Worm (Caenorhabditis elegans) whole organism, L4 larva: ENCODE results near the gene F13E9.19.

Experiments used
- F26F4.8 ChIP-seq: fragments of 200-800 bp; sonication (Bioruptor generic); conservative IDR thresholded peaks from 2 replicates; pipeline ENCODE4 v1.3.6; 2022; ENCODE audit warnings: missing genetic modification characterization, missing compliant biosample characterization
- F49E8.2 ChIP-seq: sonication (generic microtip); optimal IDR thresholded peaks from 2 replicates; lab custom pipeline; 2016; ENCODE audit warnings: missing compliant biosample characterization, mild to moderate bottlenecking, missing genetic modification characterization, borderline replicate concordance
- R02D3.7 ChIP-seq: fragments of 150-350 bp; sonication (generic microtip); optimal IDR thresholded peaks from 3 replicates; lab custom pipeline; 2014; ENCODE audit warnings: missing biosample characterization, missing genetic modification characterization
- Y48G9A.11 ChIP-seq: fragments of 200-800 bp; sonication (Bioruptor generic); IDR thresholded peaks from 2 replicates; pipeline ENCODE4 v1.3.6; 2022; ENCODE audit warnings: missing genetic modification reagents, missing genetic modification characterization, missing compliant biosample characterization
- Y5F2A.4 ChIP-seq: fragments of 200-800 bp; sonication (Bioruptor generic); optimal IDR thresholded peaks from 2 replicates; lab custom pipeline; 2018; ENCODE audit warnings: mild to moderate bottlenecking, missing genetic modification characterization, missing compliant biosample characterization
- ZK546.5 ChIP-seq, 2 experiments: sonication (generic microtip); optimal IDR thresholded peaks; 2 replicates each; lab custom pipeline; 2017; ENCODE audit warnings: missing biosample characterization in 2 of 2, missing genetic modification characterization in 2 of 2
- aha-1 ChIP-seq: fragments of 150-350 bp; peaks from one replicate; lab custom pipeline; 2014; ENCODE audit warnings: missing biosample characterization, missing genetic modification characterization
- ces-1 ChIP-seq: fragments of 150-350 bp; sonication (generic microtip); optimal IDR thresholded peaks from 4 replicates; lab custom pipeline; 2014; ENCODE audit warnings: missing biosample characterization, missing genetic modification reagents, missing genetic modification characterization
- cey-2 ChIP-seq: sonication (generic microtip); optimal IDR thresholded peaks from 3 replicates; lab custom pipeline; 2017; ENCODE audit warnings: missing genetic modification characterization, mild to moderate bottlenecking, missing compliant biosample characterization, antibody characterized with exemption, borderline replicate concordance; ENCODE audit not compliant: insufficient read depth
- ctbp-1 ChIP-seq: fragments of 200-800 bp; sonication (Bioruptor generic); IDR thresholded peaks from 2 replicates; pipeline ENCODE4 v1.3.6; 2022; ENCODE audit warnings: missing genetic modification reagents, missing genetic modification characterization, missing compliant biosample characterization
- daf-16 ChIP-seq, 3 experiments: sonication (generic microtip); optimal IDR thresholded peaks; 2 replicates each; lab custom pipeline; 2016 to 2017; ENCODE audit warnings: missing genetic modification characterization in 3 of 3, missing genetic modification reagents in 3 of 3, mild to moderate bottlenecking in 2 of 3, missing compliant biosample characterization in 2 of 3, missing biosample characterization in 1 of 3, moderate library complexity in 1 of 3
- dve-1 ChIP-seq: sonication (generic microtip); optimal IDR thresholded peaks from 2 replicates; lab custom pipeline; 2017; ENCODE audit warnings: antibody characterized with exemption, mild to moderate bottlenecking, missing genetic modification characterization, missing compliant biosample characterization; ENCODE audit not compliant: insufficient read depth
- egl-27 ChIP-seq: sonication (generic microtip); optimal IDR thresholded peaks from 3 replicates; lab custom pipeline; 2017; ENCODE audit warnings: missing biosample characterization, missing genetic modification reagents, missing genetic modification characterization
- gei-8 ChIP-seq: fragments of 200-800 bp; sonication (Bioruptor generic); optimal IDR thresholded peaks from 2 replicates; lab custom pipeline; 2018; ENCODE audit warnings: mild to moderate bottlenecking, missing genetic modification characterization, missing compliant biosample characterization
- hif-1 ChIP-seq, 2 experiments: sonication (generic microtip); optimal IDR thresholded peaks; 2 replicates each; lab custom pipeline; 2016 to 2017; ENCODE audit warnings: missing compliant biosample characterization in 2 of 2, missing genetic modification characterization in 2 of 2, missing genetic modification reagents in 2 of 2, missing genotype in 2 of 2, mild to moderate bottlenecking in 1 of 2
- jun-1 ChIP-seq: fragments of 150-350 bp; optimal IDR thresholded peaks from 2 replicates; lab custom pipeline; 2014; ENCODE audit warnings: missing biosample characterization, missing genetic modification reagents, missing genetic modification characterization
- lin-29 ChIP-seq: fragments of 200-800 bp; sonication (Bioruptor generic); IDR thresholded peaks from 2 replicates; pipeline ENCODE4 v1.3.6; 2022; ENCODE audit warnings: missing genetic modification reagents, missing genetic modification characterization, missing compliant biosample characterization
- madf-5 ChIP-seq, 2 experiments: fragments of 200-800 bp; sonication (Bioruptor generic); IDR thresholded peaks; 2 replicates each; pipeline ENCODE4 v1.3.6; 2022; ENCODE audit warnings: missing compliant biosample characterization in 2 of 2, missing genetic modification characterization in 2 of 2
- mdt-29 ChIP-seq: fragments of 200-800 bp; sonication (Bioruptor generic); IDR thresholded peaks from 2 replicates; pipeline ENCODE4 v1.3.6; 2022; ENCODE audit warnings: missing genetic modification reagents, missing genetic modification characterization, missing compliant biosample characterization
- mxl-3 ChIP-seq: fragments of 200-800 bp; sonication (Bioruptor generic); optimal IDR thresholded peaks from 2 replicates; lab custom pipeline; 2018; ENCODE audit warnings: mild to moderate bottlenecking, missing genetic modification characterization, missing compliant biosample characterization
- nhr-25 ChIP-seq: sonication (generic microtip); optimal IDR thresholded peaks from 2 replicates; lab custom pipeline; 2017; ENCODE audit warnings: missing genetic modification characterization, mild to moderate bottlenecking, missing compliant biosample characterization, antibody characterized with exemption, moderate library complexity, borderline replicate concordance; ENCODE audit not compliant: insufficient read depth
- nhr-6 ChIP-seq: fragments of 150-350 bp; optimal IDR thresholded peaks from 2 replicates; lab custom pipeline; 2014; ENCODE audit warnings: missing biosample characterization, missing genetic modification characterization
- nhr-76 ChIP-seq: fragments of 150-350 bp; optimal IDR thresholded peaks from 2 replicates; lab custom pipeline; 2014; ENCODE audit warnings: missing biosample characterization, missing genetic modification characterization
- php-3 ChIP-seq: fragments of 200-800 bp; sonication (Bioruptor generic); IDR thresholded peaks from 2 replicates; pipeline ENCODE4 v1.3.6; 2022; ENCODE audit warnings: missing genetic modification reagents, missing genetic modification characterization, missing compliant biosample characterization
- pqm-1 ChIP-seq: sonication (generic microtip); optimal IDR thresholded peaks from 2 replicates; lab custom pipeline; 2017; ENCODE audit warnings: missing biosample characterization, missing genetic modification characterization
- rbr-2 ChIP-seq: sonication (generic microtip); optimal IDR thresholded peaks from 2 replicates; lab custom pipeline; 2016; ENCODE audit warnings: missing genotype, missing genetic modification characterization, missing compliant biosample characterization
- sdz-12 ChIP-seq: fragments of 200-800 bp; sonication (Bioruptor generic); optimal IDR thresholded peaks from 2 replicates; lab custom pipeline; 2018; ENCODE audit warnings: mild to moderate bottlenecking, missing genetic modification characterization, missing compliant biosample characterization
- set-16 ChIP-seq: fragments of 200-800 bp; sonication (Bioruptor generic); IDR thresholded peaks from 2 replicates; pipeline ENCODE4 v1.3.6; 2022; ENCODE audit warnings: missing genetic modification reagents, missing genetic modification characterization, missing compliant biosample characterization
- spr-1 ChIP-seq: sonication (generic microtip); optimal IDR thresholded peaks from 2 replicates; lab custom pipeline; 2016; ENCODE audit warnings: mild to moderate bottlenecking, missing genetic modification characterization, missing compliant biosample characterization
- unc-62 ChIP-seq, 3 experiments: fragments of 150-350 bp in 1 of 3; sonication (generic microtip); optimal IDR thresholded peaks in 2 of 3; peaks in 1 of 3; 1 replicate in 1 of 3; 2 replicates in 2 of 3; lab custom pipeline; 2014 to 2017; ENCODE audit warnings: missing biosample characterization in 3 of 3, missing genetic modification characterization in 3 of 3, missing genetic modification reagents in 3 of 3, missing genotype in 1 of 3

The F13E9.19 gene

DNA sequence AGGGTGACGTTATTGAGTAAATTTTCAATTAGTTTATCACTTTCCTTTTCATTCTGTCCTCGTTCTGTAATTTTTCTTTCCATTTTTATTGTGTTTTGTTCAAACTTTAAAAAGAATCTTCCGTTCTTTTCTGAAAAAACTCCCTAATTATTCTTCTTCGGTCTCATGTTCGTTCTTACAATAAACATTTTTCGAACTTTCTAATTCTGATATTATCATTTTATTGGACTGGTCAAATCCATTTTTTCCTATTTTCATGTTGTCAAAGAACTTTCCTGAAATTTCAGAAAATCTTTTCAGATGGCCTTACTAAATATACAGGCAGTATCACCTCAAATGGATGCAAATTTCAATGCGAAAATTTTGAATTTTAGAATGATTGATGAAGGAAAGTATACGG lies 35.2 kb upstream of the F13E9.19 start, which contains the start of gene nish-1:
TSS of gene nish-1 (plus strand) at position 301 of the 400 bp plus-strand sequence.
- TF ChIP-seq egl-27 (tag; lab: Kevin White, UChicago) = no peak
- no peak for TF ChIP-seq jun-1 (tag; lab: Kevin White, UChicago)
- TF ChIP-seq lin-29 = no peak
- TF ChIP-seq php-3 (GFP tag; lab: Robert Waterston, UW) = no peak
- no peak for TF ChIP-seq madf-5 (GFP tag; IDR thresholded peaks at IDR 0.05; lab: Robert Waterston, UW)
- TF ChIP-seq Y5F2A.4 (GFP tag; lab: Kevin White, UChicago) = no peak

DNA sequence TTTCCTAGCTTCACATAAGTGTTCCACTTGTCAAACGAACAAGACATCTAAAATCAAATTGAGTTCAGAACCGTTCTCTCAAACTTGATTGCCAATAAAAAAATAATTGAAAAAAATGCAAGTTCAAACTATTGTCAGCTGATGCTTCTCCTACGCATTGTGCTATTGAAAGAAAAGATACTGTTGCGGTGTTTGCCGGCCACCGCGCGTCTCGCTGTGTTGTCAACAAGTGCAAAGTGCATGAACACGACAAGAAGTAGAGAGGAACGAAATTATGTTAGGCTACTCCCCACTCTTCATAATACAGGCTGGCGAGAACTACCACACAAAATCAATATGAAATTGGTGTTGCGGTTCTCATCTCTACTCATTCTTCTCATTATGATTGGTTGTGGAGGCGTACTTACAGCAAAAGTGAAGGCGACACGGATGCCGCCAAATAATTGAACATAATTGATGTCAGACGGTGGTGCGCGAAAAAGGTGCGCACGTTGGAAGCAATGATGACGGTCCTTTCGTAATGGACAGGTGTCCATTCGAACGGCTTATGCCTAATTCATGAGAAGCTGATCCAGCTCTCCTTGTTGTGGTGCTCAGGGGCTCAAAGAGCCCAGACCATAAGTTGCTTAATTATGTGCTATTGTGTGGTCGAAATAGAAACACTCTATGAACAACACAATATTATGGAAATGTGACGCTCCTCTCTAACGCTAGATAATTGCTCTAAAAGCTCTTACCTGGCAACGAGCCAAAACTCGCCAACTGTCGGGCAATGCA lies 31.6 kb upstream of the F13E9.19 start:
- TF ChIP-seq F26F4.8 (GFP tag; lab: Robert Waterston, UW) = 0 out of 2 replicates have a peak, but pooled peaks have one; percentile 9
- no peak for TF ChIP-seq cey-2 (tag; lab: Kevin White, UChicago)
- TF ChIP-seq daf-16 (GFP tag; optimal IDR thresholded peaks at IDR 0.05; lab: Kevin White, UChicago) = no peak
- peak; percentile 71 for TF ChIP-seq daf-16 (tag; optimal IDR thresholded peaks at IDR 0.05; lab: Kevin White, UChicago)
- no peak for TF ChIP-seq sdz-12 (GFP tag; lab: Kevin White, UChicago)
- no peak for TF ChIP-seq gei-8 (GFP tag; lab: Kevin White, UChicago)
- TF ChIP-seq ZK546.5 (tag; optimal IDR thresholded peaks at IDR 0.05; lab: Kevin White, UChicago) = no peak
- TF ChIP-seq unc-62 (GFP tag; optimal IDR thresholded peaks at IDR 0.05 in 1 of 2; lab: Kevin White, UChicago) = peak in 1 of 2 experiments; percentile 89
- TF ChIP-seq unc-62 (tag; optimal IDR thresholded peaks at IDR 0.05; lab: Kevin White, UChicago) = no peak

DNA sequence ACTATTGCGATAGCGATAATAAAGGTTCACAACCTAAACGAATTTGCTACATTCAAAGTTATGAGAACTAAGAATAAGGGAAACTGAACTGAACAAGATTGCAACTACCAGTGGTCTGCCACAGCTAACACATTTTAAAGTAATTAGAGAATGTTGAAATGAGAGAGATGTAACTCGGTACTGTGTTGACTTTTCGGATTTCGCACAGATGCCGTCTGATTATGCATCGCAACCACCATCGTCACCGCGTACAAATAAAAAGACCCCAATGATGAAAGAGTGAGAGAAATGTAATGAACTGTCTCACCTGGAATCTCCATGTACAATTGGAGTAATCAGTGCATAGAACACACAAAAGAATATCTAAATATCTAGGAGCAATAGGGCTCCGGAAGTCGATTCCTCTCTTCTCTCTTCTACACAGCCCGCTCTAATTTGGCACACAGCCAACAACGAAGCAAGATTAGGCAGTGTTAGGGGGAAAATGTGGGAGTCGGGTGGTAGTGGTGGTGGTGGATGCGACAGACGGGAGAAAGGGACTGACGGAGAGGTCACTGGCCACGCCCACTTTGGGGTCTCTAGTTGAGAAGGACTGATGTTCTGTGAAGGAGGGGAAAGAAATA lies 30.5 kb upstream of the F13E9.19 start, which contains the start of gene F13E9.11:
TSS of gene F13E9.11 (minus strand) at position 507 of the 623 bp plus-strand sequence.
- TF ChIP-seq lin-29 (no peak), hif-1 (tag; optimal IDR thresholded peaks at IDR 0.05; lab: Kevin White, UChicago) (no peak), dve-1 (tag; lab: Kevin White, UChicago) (no peak), mxl-3 (GFP tag; lab: Kevin White, UChicago) (peak; percentile 14), mdt-29 (GFP tag; lab: Robert Waterston, UW) (no peak), set-16 (no peak), rbr-2 (tag; lab: Kevin White, UChicago) (peak; percentile 54), Y48G9A.11 (no peak), ctbp-1 (GFP tag; lab: Robert Waterston, UW) (0 out of 2 replicates have a peak, but pooled peaks have one; percentile 10), nhr-76 (no peak), ces-1 (GFP tag; lab: Kevin White, UChicago) (no peak), aha-1 (tag; lab: Kevin White, UChicago) (peak; percentile 95), unc-62 (GFP tag; optimal IDR thresholded peaks at IDR 0.05 in 1 of 2; lab: Kevin White, UChicago) (peak in 1 of 2 experiments; percentile 97), unc-62 (tag; optimal IDR thresholded peaks at IDR 0.05; lab: Kevin White, UChicago) (no peak), pqm-1 (tag; lab: Kevin White, UChicago) (no peak), R02D3.7 (tag; lab: Kevin White, UChicago) (no peak)

DNA sequence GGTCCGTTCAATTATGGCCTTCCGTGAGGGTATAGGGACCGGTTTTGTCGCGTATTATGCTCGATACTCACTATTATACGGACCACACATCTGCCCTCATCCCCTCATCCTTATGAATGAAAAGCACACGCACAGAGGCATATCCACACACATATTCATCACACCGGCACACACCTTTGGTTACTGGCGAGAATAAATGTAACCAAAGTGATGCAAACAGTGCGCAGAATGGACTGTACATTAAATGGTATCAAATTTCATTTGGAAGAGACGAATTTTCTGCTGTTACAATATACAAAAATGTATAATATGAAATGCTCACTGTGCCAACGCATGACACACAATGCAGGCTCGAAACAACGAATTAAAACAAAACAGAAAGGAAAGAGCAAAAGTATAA lies 29.6 kb upstream of the F13E9.19 start:
- TF ChIP-seq nhr-6 (tag; lab: Kevin White, UChicago) (no peak), spr-1 (tag; lab: Kevin White, UChicago) (no peak), nhr-25 (tag; lab: Kevin White, UChicago) (no peak), aha-1 (tag; lab: Kevin White, UChicago) (peak; percentile 88), F49E8.2 (tag; lab: Kevin White, UChicago) (no peak), unc-62 (GFP tag; optimal IDR thresholded peaks at IDR 0.05 in 1 of 2; lab: Kevin White, UChicago) (peak in 1 of 2 experiments; percentile 44), unc-62 (tag; optimal IDR thresholded peaks at IDR 0.05; lab: Kevin White, UChicago) (no peak), jun-1 (tag; lab: Kevin White, UChicago) (no peak)
